Worm (Caenorhabditis elegans): ENCODE measurements around the gene srbc-32.

srbc-32 gene

ce11 chrV:3442609-3443008 lies 44.1 kb downstream of the srbc-32 start:
- TF ChIP-seq unc-62 (GFP tag; optimal IDR thresholded peaks at IDR 0.05): no peak
